Fruit fly (Drosophila melanogaster) ovary, adult (tissue): Measurements from ENCODE around the gene CG17028.

Source experiments
- CG17801 ChIP-seq: fragments of 200-800 bp; optimal IDR thresholded peaks from 2 replicates; lab custom pipeline; 2019; ENCODE audit warnings: missing biosample characterization, mild to moderate bottlenecking, missing genetic modification characterization, moderate library complexity; ENCODE audit not compliant: partially characterized antibody

Gene CG17028

DNA sequence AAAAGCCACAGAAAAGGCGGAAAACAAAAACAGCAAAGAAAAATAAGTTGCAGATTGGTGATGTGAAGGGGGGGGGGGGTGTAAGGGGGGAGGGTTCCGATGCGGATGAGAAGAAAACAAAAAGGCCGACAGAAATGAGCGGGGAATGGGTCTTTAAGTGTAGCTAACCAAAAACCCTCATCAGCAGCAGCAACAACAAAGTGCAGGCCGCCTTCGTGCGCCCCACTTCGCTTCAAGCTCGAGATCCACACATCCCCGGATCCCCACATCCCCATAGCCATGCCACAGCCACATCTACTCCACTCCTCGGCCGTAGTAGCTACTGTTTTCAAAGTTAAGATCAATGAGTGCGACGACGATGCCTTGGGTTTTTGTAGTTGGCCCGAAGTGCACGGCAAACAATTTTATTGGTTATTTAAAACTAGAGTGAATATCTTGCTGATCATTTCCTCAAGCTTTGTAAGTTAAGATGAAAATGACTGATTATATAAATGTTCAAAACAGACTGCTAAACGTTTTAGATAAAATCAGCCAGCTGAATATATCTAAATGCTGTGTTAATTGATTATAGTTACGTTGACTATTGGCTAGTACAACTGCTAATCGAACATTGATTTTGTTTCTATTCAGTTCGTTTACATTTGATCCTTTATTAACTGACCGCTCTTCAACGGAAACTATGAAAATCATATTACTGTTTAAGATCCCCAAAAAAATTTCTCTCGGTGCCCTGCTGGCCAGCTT lies 46.1 kb downstream of the CG17028 start:
- TF ChIP-seq CG17801 = no peak

DNA sequence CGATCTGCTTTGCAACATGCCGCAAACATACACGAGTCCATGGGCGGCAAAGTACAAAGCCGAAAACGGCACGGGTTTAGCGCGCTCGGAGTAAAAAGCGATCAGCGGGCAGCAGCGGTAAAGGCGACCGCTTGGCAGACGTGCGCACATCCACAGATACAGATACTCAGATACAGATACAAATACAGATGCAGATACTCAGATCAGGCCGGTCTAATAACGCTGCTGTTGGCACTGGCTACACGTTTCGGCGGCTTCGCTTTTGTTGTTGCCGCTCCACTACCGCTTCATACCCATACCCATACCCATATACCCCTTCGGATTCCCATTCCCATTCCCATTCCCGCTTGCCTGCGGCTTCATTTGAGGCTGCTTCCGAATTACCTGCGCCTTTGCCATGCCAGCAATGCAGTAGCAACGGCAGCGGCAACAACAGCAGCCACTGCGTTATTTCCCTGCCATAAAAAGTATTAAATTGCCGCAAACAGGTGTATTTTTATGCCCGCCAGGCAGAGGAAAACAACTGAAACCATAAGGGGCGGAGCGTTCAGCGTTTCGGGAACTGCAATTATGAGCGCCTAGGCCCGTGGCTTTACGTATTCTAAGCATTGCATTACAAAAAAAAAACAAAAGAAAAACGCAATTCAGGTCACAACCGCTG lies 46.8 kb downstream of the CG17028 start:
- no peak for TF ChIP-seq CG17801

DNA sequence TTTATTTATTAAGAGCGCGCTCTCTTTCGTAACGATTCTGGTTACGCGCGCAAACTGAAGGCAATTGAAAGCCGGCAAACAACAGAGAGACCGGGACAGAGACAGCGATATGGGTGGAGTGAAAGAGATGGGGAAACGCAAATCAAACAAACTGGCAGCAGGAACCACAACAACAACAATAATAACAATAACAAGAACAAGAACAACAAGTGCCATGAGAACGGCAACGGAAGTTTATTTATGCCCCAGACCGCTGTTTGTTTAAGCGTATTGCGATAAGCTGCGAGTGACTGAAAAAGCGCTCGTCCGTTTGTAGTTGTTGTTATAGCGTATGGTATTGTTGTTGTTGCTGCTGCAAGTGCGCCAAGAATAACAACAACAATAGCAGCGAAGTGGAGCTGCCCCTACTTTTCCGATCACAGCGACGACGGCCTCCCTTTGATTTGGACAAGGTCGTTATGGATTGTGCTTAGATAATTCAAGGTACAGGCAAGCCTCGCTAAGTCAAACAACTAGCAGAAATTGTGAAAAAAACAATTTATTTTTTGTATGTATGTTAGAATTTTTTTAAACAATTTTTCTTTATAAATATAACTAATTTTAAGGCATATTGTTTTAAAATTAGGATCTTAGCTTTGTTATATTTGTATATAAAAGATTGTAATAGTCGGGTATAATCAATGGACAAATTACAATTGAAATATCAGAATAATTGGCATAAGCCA lies 47.9 kb downstream of the CG17028 start:
- TF ChIP-seq CG17801 = no peak

DNA sequence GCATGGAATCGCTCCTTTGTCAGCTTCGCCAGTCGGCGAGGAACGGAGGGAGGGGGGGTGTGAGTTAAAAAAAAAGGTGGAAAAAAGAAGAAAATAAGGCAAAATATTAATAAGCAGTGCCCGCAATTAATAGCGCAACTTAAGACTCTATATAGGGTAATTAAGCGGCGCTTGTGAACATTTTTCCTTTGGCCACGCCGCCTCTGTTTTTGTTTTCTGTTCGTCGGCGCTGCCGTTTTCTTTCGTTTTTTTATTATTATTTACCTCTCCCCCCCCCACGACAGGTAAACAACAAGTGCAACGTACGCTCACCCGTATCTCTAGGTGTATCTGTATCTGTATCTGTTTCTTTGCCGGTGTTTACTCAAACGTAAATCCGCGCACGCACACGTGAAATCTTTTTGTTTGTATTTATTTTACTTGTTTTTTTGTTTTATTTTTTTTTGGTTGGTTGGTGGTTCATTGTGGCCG lies 48.9 kb downstream of the CG17028 start:
- TF ChIP-seq CG17801 = no peak

dm6 chr3L:16028924-16029323 lies 50.6 kb downstream of the CG17028 start:
- no peak for TF ChIP-seq CG17801
